Worm (Caenorhabditis elegans) whole organism, young adult: Measurements from ENCODE around the gene ZK632.11.
A peak's percentile ranks its signal among the peaks of the same experiment; 100 is the strongest.

ENCODE experiments used
- B0019.2 ChIP-seq: fragments of 200-800 bp; sonication (Bioruptor generic); conservative IDR thresholded peaks from 2 replicates; pipeline ENCODE4 v1.3.6; 2022; ENCODE audit warnings: missing genetic modification reagents, missing genetic modification characterization, missing compliant biosample characterization
- B0336.3 ChIP-seq: fragments of 200-800 bp; sonication (Bioruptor generic); IDR thresholded peaks from 2 replicates; pipeline ENCODE4 v1.3.6; 2022; ENCODE audit warnings: missing genetic modification characterization, missing compliant biosample characterization
- D2030.7 ChIP-seq: fragments of 200-800 bp; sonication (Bioruptor generic); IDR thresholded peaks from 2 replicates; pipeline ENCODE4 v1.3.6; 2022; ENCODE audit warnings: missing genetic modification reagents, missing genetic modification characterization, missing compliant biosample characterization
- F23B12.7 ChIP-seq: sonication (generic microtip); optimal IDR thresholded peaks from 2 replicates; lab custom pipeline; 2017; ENCODE audit warnings: missing genetic modification characterization, mild to moderate bottlenecking, missing compliant biosample characterization, antibody characterized with exemption, moderate library complexity; ENCODE audit not compliant: insufficient read depth
- F33H1.4 ChIP-seq: fragments of 200-800 bp; sonication (Bioruptor generic); IDR thresholded peaks from 2 replicates; pipeline ENCODE4 v1.3.6; 2022; ENCODE audit warnings: missing genetic modification reagents, missing genetic modification characterization, missing compliant biosample characterization
- F37B4.10 ChIP-seq: fragments of 200-800 bp; sonication (Bioruptor generic); IDR thresholded peaks from 2 replicates; pipeline ENCODE4 v1.3.6; 2022; ENCODE audit warnings: missing genetic modification characterization, missing compliant biosample characterization
- F39B2.1 ChIP-seq: fragments of 200-800 bp; sonication (Bioruptor generic); IDR thresholded peaks from 2 replicates; pipeline ENCODE4 v1.3.6; 2022; ENCODE audit warnings: missing genetic modification reagents, missing genetic modification characterization, missing compliant biosample characterization
- F49E8.2 ChIP-seq: sonication (generic microtip); optimal IDR thresholded peaks from 3 replicates; lab custom pipeline; 2017; ENCODE audit warnings: missing genetic modification characterization, mild to moderate bottlenecking, missing compliant biosample characterization, antibody characterized with exemption, moderate library complexity; ENCODE audit not compliant: insufficient read depth
- F52B5.7 ChIP-seq: sonication (generic microtip); optimal IDR thresholded peaks from 2 replicates; lab custom pipeline; 2016; ENCODE audit warnings: mild to moderate bottlenecking, missing genetic modification characterization, missing compliant biosample characterization
- aptf-2 ChIP-seq: fragments of 200-800 bp; sonication (Bioruptor generic); conservative IDR thresholded peaks from 2 replicates; pipeline ENCODE4 v1.3.6; 2022; ENCODE audit warnings: missing genetic modification reagents, missing genetic modification characterization, missing compliant biosample characterization
- atf-7 ChIP-seq: sonication (generic microtip); optimal IDR thresholded peaks from 2 replicates; lab custom pipeline; 2017; ENCODE audit warnings: mild to moderate bottlenecking, missing genetic modification characterization, missing compliant biosample characterization
- athp-1 ChIP-seq: sonication (generic microtip); optimal IDR thresholded peaks from 2 replicates; lab custom pipeline; 2017; ENCODE audit warnings: mild to moderate bottlenecking, missing genetic modification characterization, missing compliant biosample characterization
- ccch-3 ChIP-seq: fragments of 200-800 bp; sonication (Bioruptor generic); optimal IDR thresholded peaks from 2 replicates; lab custom pipeline; 2018; ENCODE audit warnings: mild to moderate bottlenecking, missing genetic modification characterization, missing compliant biosample characterization
- ceh-40 ChIP-seq: fragments of 200-800 bp; sonication (Bioruptor generic); IDR thresholded peaks from 2 replicates; pipeline ENCODE4 v1.3.6; 2022; ENCODE audit warnings: missing genetic modification characterization, missing compliant biosample characterization
- efl-1 ChIP-seq: fragments of 150-350 bp; optimal IDR thresholded peaks from 2 replicates; lab custom pipeline; 2014; ENCODE audit warnings: missing biosample characterization, missing genetic modification reagents, missing genetic modification characterization
- ekl-4 ChIP-seq: fragments of 200-800 bp; sonication (Bioruptor generic); IDR thresholded peaks from 2 replicates; pipeline ENCODE4 v1.3.6; 2022; ENCODE audit warnings: missing genetic modification reagents, missing genetic modification characterization, missing compliant biosample characterization
- ets-4 ChIP-seq: fragments of 200-800 bp; sonication (Bioruptor generic); optimal IDR thresholded peaks from 2 replicates; lab custom pipeline; 2018; ENCODE audit warnings: mild to moderate bottlenecking, missing genetic modification characterization, missing compliant biosample characterization
- gei-17 ChIP-seq: fragments of 200-800 bp; sonication (Bioruptor generic); optimal IDR thresholded peaks from 2 replicates; lab custom pipeline; 2018; ENCODE audit warnings: mild to moderate bottlenecking, missing genetic modification characterization, missing compliant biosample characterization
- hlh-12 ChIP-seq: sonication (generic microtip); optimal IDR thresholded peaks from 2 replicates; lab custom pipeline; 2016; ENCODE audit warnings: missing genetic modification characterization, missing compliant biosample characterization
- hmg-1.2 ChIP-seq: fragments of 200-800 bp; sonication (Bioruptor generic); IDR thresholded peaks from 2 replicates; pipeline ENCODE4 v1.3.6; 2022; ENCODE audit warnings: missing genetic modification reagents, missing genetic modification characterization, missing compliant biosample characterization
- hsf-1 ChIP-seq: fragments of 200-800 bp; sonication (Bioruptor generic); IDR thresholded peaks from 2 replicates; pipeline ENCODE4 v1.3.6; 2022; ENCODE audit warnings: missing genetic modification reagents, missing genetic modification characterization, missing compliant biosample characterization
- let-607 ChIP-seq, 2 experiments: fragments of 200-800 bp in 1 of 2; sonication (Bioruptor generic) in 1 of 2; sonication (generic microtip) in 1 of 2; optimal IDR thresholded peaks; 2 replicates each; lab custom pipeline; 2016 to 2018; ENCODE audit warnings: mild to moderate bottlenecking in 2 of 2, missing compliant biosample characterization in 2 of 2, missing genetic modification characterization in 2 of 2, moderate library complexity in 2 of 2, missing genotype in 1 of 2
- lin-35 ChIP-seq, 3 experiments: fragments of 150-350 bp in 2 of 3; sonication (generic microtip) in 1 of 3; optimal IDR thresholded peaks; 2 replicates each; lab custom pipeline; 2014 to 2018; ENCODE audit warnings: missing biosample characterization in 3 of 3, missing genetic modification characterization in 3 of 3, missing genetic modification reagents in 3 of 3
- lin-54 ChIP-seq: fragments of 200-800 bp; sonication (Bioruptor generic); optimal IDR thresholded peaks from 2 replicates; lab custom pipeline; 2018; ENCODE audit warnings: mild to moderate bottlenecking, missing genetic modification characterization, missing compliant biosample characterization
- lsl-1 ChIP-seq: fragments of 200-800 bp; sonication (Bioruptor generic); optimal IDR thresholded peaks from 2 replicates; lab custom pipeline; 2018; ENCODE audit warnings: mild to moderate bottlenecking, missing genetic modification characterization, moderate library complexity, missing compliant biosample characterization
- lsy-27 ChIP-seq: sonication (generic microtip); optimal IDR thresholded peaks from 2 replicates; lab custom pipeline; 2017; ENCODE audit warnings: missing genetic modification characterization, mild to moderate bottlenecking, missing compliant biosample characterization, antibody characterized with exemption, missing genotype, borderline replicate concordance; ENCODE audit not compliant: insufficient read depth
- madf-10 ChIP-seq: sonication (generic microtip); optimal IDR thresholded peaks from 2 replicates; lab custom pipeline; 2016; ENCODE audit warnings: mild to moderate bottlenecking, missing genetic modification characterization, missing compliant biosample characterization
- mxl-1 ChIP-seq: sonication (generic microtip); optimal IDR thresholded peaks from 2 replicates; lab custom pipeline; 2016; ENCODE audit warnings: missing genetic modification characterization, missing compliant biosample characterization
- nhr-120 ChIP-seq: fragments of 200-800 bp; sonication (Bioruptor generic); IDR thresholded peaks from 2 replicates; pipeline ENCODE4 v1.3.6; 2022; ENCODE audit warnings: missing genetic modification characterization, missing compliant biosample characterization
- nhr-27 ChIP-seq: fragments of 200-800 bp; sonication (Bioruptor generic); optimal IDR thresholded peaks from 2 replicates; lab custom pipeline; 2018; ENCODE audit warnings: mild to moderate bottlenecking, missing genetic modification characterization, moderate library complexity, missing compliant biosample characterization
- repo-1 ChIP-seq: sonication (generic microtip); optimal IDR thresholded peaks from 2 replicates; lab custom pipeline; 2017; ENCODE audit warnings: mild to moderate bottlenecking, missing genetic modification characterization, missing compliant biosample characterization
- rpc-1 ChIP-seq, 2 experiments: fragments of 150-350 bp in 1 of 2; sonication (generic microtip) in 1 of 2; optimal IDR thresholded peaks; 2 replicates each; lab custom pipeline; 2014 to 2018; ENCODE audit warnings: missing biosample characterization in 1 of 2, missing genetic modification characterization in 1 of 2, missing genetic modification reagents in 1 of 2, missing genotype in 1 of 2
- snpc-1.3 ChIP-seq: sonication (generic microtip); optimal IDR thresholded peaks from 2 replicates; lab custom pipeline; 2017; ENCODE audit warnings: missing genetic modification characterization, mild to moderate bottlenecking, missing compliant biosample characterization, antibody characterized with exemption, moderate library complexity, missing genotype, missing genetic modification reagents; ENCODE audit not compliant: insufficient read depth
- snpc-4 ChIP-seq, 5 experiments: fragments of 150-350 bp in 1 of 5; sonication (generic microtip) in 4 of 5; optimal IDR thresholded peaks; 2 replicates each; lab custom pipeline; 2014 to 2018; ENCODE audit warnings: missing genetic modification characterization in 5 of 5, missing biosample characterization in 3 of 5, antibody characterized with exemption in 2 of 5, mild to moderate bottlenecking in 2 of 5, missing compliant biosample characterization in 2 of 5, missing genotype in 2 of 5, moderate library complexity in 2 of 5, missing genetic modification reagents in 1 of 5
- sptf-2 ChIP-seq: fragments of 200-800 bp; sonication (Bioruptor generic); optimal IDR thresholded peaks from 2 replicates; lab custom pipeline; 2018; ENCODE audit warnings: mild to moderate bottlenecking, missing genetic modification characterization, missing compliant biosample characterization
- tbx-9 ChIP-seq: sonication (generic microtip); optimal IDR thresholded peaks from 2 replicates; lab custom pipeline; 2016; ENCODE audit warnings: borderline replicate concordance, missing genetic modification characterization, inconsistent platforms, missing compliant biosample characterization
- tlf-1 ChIP-seq: fragments of 200-800 bp; sonication (Bioruptor generic); optimal IDR thresholded peaks from 2 replicates; lab custom pipeline; 2018; ENCODE audit warnings: mild to moderate bottlenecking, missing genetic modification characterization, missing compliant biosample characterization
- unc-130 ChIP-seq: sonication (generic microtip); optimal IDR thresholded peaks from 2 replicates; lab custom pipeline; 2016; ENCODE audit warnings: missing genetic modification reagents, missing genetic modification characterization, missing compliant biosample characterization
- ztf-18 ChIP-seq: sonication (generic microtip); optimal IDR thresholded peaks from 2 replicates; lab custom pipeline; 2016; ENCODE audit warnings: missing genotype, mild to moderate bottlenecking, missing genetic modification characterization, missing compliant biosample characterization
- ztf-26 ChIP-seq: sonication (generic microtip); optimal IDR thresholded peaks from 2 replicates; lab custom pipeline; 2017; ENCODE audit warnings: missing genetic modification characterization, missing compliant biosample characterization
- ztf-3 ChIP-seq: fragments of 200-800 bp; sonication (Bioruptor generic); optimal IDR thresholded peaks from 2 replicates; lab custom pipeline; 2018; ENCODE audit warnings: mild to moderate bottlenecking, missing genetic modification characterization, missing compliant biosample characterization

The ZK632.11 gene

DNA sequence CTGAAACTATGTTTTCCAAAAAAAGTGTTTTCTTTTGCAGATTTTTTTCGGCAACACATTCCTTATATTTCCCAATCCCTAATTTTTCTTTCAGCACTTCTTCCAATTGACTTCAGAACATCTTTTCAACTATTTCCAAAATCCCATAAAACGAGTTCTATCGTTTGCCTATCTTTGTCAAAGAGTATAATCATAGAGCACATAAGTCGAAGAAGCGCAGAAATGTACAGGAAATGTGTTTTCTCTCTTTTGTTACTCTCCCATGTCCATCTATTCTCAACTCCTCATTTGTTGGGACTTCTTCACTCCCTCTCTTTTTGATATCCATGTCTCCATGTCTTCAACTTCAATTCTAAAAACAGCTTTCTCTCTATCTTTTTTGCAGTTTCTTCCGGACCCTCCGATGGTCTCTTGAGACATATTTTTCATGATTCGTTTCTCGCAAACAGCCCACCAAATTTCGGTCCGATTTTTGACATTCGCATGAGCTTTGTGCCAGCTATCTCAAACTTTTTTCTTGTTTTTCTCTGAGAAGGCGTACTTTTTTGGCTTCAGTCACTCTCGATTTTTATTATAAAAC lies 32.6 kb downstream of the ZK632.11 start, which contains the start of gene twk-48:
Gene twk-48 (plus strand): TSS at position 530 of the 580 bp plus-strand sequence.
- TF ChIP-seq hmg-1.2 (GFP tag; lab: Robert Waterston, UW) (0 out of 2 replicates have a peak, but pooled peaks have one; percentile 10), tbx-9 (tag; lab: Kevin White, UChicago) (no peak)

ce11 chrIII:9861470-9862342 lies 34.0 kb downstream of the ZK632.11 start:
- TF ChIP-seq efl-1 (GFP tag; lab: Kevin White, UChicago) (no peak), lsy-27 (tag; lab: Kevin White, UChicago) (no peak), F52B5.7 (tag; lab: Kevin White, UChicago) (peak; percentile 76), ekl-4 (GFP tag; lab: Robert Waterston, UW) (peak; percentile 61), ztf-3 (GFP tag; lab: Kevin White, UChicago) (no peak), hsf-1 (GFP tag; lab: Robert Waterston, UW) (peak; percentile 66), madf-10 (tag; lab: Kevin White, UChicago) (peak; percentile 56), D2030.7 (GFP tag; lab: Robert Waterston, UW) (0 out of 2 replicates have a peak, but pooled peaks have one; percentile 27), repo-1 (no peak), let-607 (tag; optimal IDR thresholded peaks at IDR 0.05; lab: Kevin White, UChicago) (peak in 1 of 2 experiments; percentile 4), snpc-4 (GFP tag; optimal IDR thresholded peaks at IDR 0.05; lab: Kevin White, UChicago) (no peak), snpc-4 (tag; optimal IDR thresholded peaks at IDR 0.05; lab: Kevin White, UChicago) (peak in 2 of 4 experiments; percentile 34 to 37), F37B4.10 (no peak), F39B2.1 (GFP tag; lab: Robert Waterston, UW) (0 out of 2 replicates have a peak, but pooled peaks have one; percentile 29), nhr-27 (no peak), tlf-1 (peak; percentile 23), hlh-12 (tag; lab: Kevin White, UChicago) (peak; percentile 51), F49E8.2 (no peak), B0019.2 (GFP tag; lab: Robert Waterston, UW) (no peak), B0336.3 (peak; percentile 79), ztf-18 (tag; lab: Kevin White, UChicago) (peak; percentile 60), mxl-1 (tag; lab: Kevin White, UChicago) (peak; percentile 43), tbx-9 (tag; lab: Kevin White, UChicago) (no peak), atf-7 (tag; lab: Kevin White, UChicago) (peak; percentile 36), rpc-1 (optimal IDR thresholded peaks at IDR 0.05; lab: Kevin White, UChicago) (peak; percentile 60), rpc-1 (tag; optimal IDR thresholded peaks at IDR 0.05; lab: Kevin White, UChicago) (peak; percentile 83), ccch-3 (GFP tag; lab: Kevin White, UChicago) (peak; percentile 61), lin-54 (GFP tag; lab: Kevin White, UChicago) (peak; percentile 67), unc-130 (GFP tag; lab: Kevin White, UChicago) (peak; percentile 51), hmg-1.2 (GFP tag; lab: Robert Waterston, UW) (peak; percentile 78), ets-4 (GFP tag; lab: Kevin White, UChicago) (peak; percentile 14), gei-17 (GFP tag; lab: Kevin White, UChicago) (no peak), ceh-40 (GFP tag; lab: Robert Waterston, UW) (peak; percentile 82; the same call in 1 of the 2 replicates), aptf-2 (GFP tag; lab: Robert Waterston, UW) (no peak), lin-35 (GFP tag; optimal IDR thresholded peaks at IDR 0.05; lab: Kevin White, UChicago) (peak in 1 of 3 experiments; percentile 67), snpc-1.3 (tag; lab: Kevin White, UChicago) (peak; percentile 53), sptf-2 (GFP tag; lab: Kevin White, UChicago) (no peak), F33H1.4 (GFP tag; lab: Robert Waterston, UW) (peak; percentile 34; the same call in 1 of the 2 replicates), F23B12.7 (tag; lab: Kevin White, UChicago) (no peak), nhr-120 (GFP tag; lab: Robert Waterston, UW) (no peak), ztf-26 (tag; lab: Kevin White, UChicago) (peak; percentile 47), athp-1 (tag; lab: Kevin White, UChicago) (peak; percentile 72), lsl-1 (peak; percentile 54)
